Worm (Caenorhabditis elegans): Measurements from ENCODE around the gene gst-35.

- no peak for TF ChIP-seq nhr-28 (tag; optimal IDR thresholded peaks at IDR 0.05)
- no peak for TF ChIP-seq unc-62 (GFP tag; optimal IDR thresholded peaks at IDR 0.05)
- TF ChIP-seq mab-5 (tag; optimal IDR thresholded peaks at IDR 0.05), result no peak
Measured at ce11 chrII:15196433-15196832, 11.2 kb upstream of the gst-35 start, which contains the start of gene spsb-1.
